Worm (Caenorhabditis elegans): ENCODE data around the gene K10G4.10.
"Not testable (repeated sequence)": the region's sequence is repeated elsewhere in the genome, so short reads cannot be mapped to it uniquely, and the experiment has no call there.

K10G4.10 gene

DNA sequence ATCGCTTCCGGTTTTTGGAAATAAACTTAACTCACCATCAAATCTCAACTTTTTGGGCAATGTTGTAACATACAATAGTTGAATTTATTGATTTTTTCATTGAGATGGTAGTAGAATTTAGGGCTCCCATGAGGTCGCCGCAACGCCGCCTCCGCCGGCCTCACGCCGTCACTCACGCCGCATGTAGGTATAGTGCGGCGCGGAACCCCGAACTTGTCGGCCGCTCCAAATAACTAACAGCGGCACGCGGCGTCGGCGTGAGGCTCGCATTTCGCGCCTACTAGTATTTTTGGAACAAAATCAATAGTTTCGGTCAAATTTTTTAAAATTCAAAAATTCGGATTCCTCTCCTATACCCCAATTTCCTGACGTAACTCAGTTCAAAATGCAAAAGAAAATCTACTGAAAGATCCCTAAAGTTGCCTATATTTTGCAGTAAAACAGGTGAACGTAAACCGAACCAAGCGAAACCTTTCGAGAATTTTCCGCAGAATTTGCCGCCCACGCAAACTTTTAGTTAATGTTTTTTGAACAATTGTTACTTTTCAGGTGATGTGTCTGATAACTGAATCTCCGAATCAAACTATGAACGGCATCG lies 21.9 kb upstream of the K10G4.10 start, which contains the start of gene Y61B8A.6:
Y61B8A.6 (plus strand) TSS at position 548 of the 598 bp plus-strand sequence.
- TF ChIP-seq unc-62 (GFP tag; optimal IDR thresholded peaks at IDR 0.05): no peak
- no peak for TF ChIP-seq drap-1 (GFP tag; optimal IDR thresholded peaks at IDR 0.05)
- TF ChIP-seq pha-4 (tag; optimal IDR thresholded peaks at IDR 0.05): no peak
- TF ChIP-seq ceh-83 (GFP tag; optimal IDR thresholded peaks at IDR 0.05): no peak
- TF ChIP-seq sem-2 (GFP tag; optimal IDR thresholded peaks at IDR 0.05): no peak
- no peak for TF ChIP-seq zip-8 (tag; optimal IDR thresholded peaks at IDR 0.05)
- no peak for TF ChIP-seq nhr-12 (tag; optimal IDR thresholded peaks at IDR 0.05)
- no peak for TF ChIP-seq ztf-11 (tag; optimal IDR thresholded peaks at IDR 0.05)
- no peak for TF ChIP-seq elt-3 (tag; optimal IDR thresholded peaks at IDR 0.05)
- TF ChIP-seq ces-1 (GFP tag; optimal IDR thresholded peaks at IDR 0.05): no peak
- TF ChIP-seq lsy-2 (tag; optimal IDR thresholded peaks at IDR 0.05): no peak
- TF ChIP-seq bed-3 (GFP tag; optimal IDR thresholded peaks at IDR 0.05): no peak
- no peak for TF ChIP-seq mls-2 (tag; optimal IDR thresholded peaks at IDR 0.05)
- no peak for TF ChIP-seq mep-1 (tag; optimal IDR thresholded peaks at IDR 0.05)
- no peak for TF ChIP-seq hlh-1 (tag; optimal IDR thresholded peaks at IDR 0.05)
- TF ChIP-seq unc-120 (tag; optimal IDR thresholded peaks at IDR 0.05; ENCODE audit: poor library complexity, severe bottlenecking): no peak
- no peak for TF ChIP-seq ceh-39 (tag; optimal IDR thresholded peaks at IDR 0.05)

DNA sequence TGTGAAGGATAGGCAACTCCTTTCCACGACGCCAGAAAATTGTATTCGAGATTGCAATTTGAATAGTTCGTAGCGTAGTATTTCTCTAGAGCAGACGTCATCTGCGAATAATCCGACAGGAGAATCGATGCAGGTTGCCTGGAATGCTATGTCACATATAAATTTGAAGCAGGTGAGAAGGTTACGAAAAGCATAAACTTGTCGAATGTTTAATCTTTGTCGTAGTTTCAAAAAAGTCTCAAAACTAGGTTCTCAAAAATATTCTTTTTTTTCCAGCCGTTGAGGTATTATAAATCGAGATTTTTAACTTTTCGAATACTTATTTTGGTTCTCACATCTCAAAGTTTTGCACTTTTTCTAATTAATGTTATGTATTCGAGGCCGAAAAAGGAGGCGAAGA lies 18.3 kb upstream of the K10G4.10 start, which contains the start of gene srh-116:
srh-116 (minus strand) TSS at position 101 of the 400 bp plus-strand sequence.
- not testable (repeated sequence) for TF ChIP-seq elt-3, mab-5, nhr-12 (tag; optimal IDR thresholded peaks at IDR 0.05)

DNA sequence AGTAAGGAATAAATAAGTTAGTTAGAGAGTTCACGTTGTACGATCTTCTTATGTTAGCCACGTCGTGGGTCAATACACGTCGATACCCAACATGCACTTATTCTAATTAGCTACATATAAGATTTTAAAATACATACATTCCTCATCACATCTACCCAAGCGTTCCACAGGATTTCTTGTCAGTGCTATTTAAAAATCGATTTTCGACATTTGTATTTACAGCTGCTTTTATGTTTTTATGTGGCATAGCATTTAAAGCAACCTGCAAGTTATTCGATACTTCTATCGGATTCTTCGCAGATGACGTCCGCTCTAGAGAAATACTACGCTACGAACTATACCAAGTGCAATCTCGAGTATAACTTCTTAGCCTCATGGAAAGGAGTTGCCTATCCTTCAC lies 17.9 kb upstream of the K10G4.10 start, which contains the start of gene srh-115:
srh-115 (plus strand) TSS at position 301 of the 400 bp plus-strand sequence.
- no peak for TF ChIP-seq flh-1 (GFP tag; optimal IDR thresholded peaks at IDR 0.05)
- no peak for TF ChIP-seq hlh-1 (tag; optimal IDR thresholded peaks at IDR 0.05)

DNA sequence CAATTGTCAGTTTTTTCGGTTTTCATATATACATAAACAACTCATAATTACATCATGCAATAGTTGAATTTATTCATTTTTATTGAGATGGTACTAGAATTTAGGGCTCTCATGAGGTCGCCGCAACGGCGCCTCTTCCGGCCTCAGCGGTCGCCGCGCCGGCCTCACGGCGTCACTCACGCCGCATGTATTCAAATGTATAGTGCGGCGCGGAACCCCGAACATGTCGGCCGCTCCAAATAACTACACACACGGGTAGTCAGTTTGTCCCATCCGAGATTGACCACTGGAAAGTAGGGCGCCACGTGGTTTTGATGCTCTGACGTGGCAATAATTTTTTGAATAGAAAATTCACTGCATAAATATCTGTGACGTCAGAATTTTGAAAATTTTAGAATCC lies 15.7 kb upstream of the K10G4.10 start:
- no peak for TF ChIP-seq zip-8 (tag; optimal IDR thresholded peaks at IDR 0.05)
- no peak for TF ChIP-seq mls-2 (tag; optimal IDR thresholded peaks at IDR 0.05)
- no peak for TF ChIP-seq unc-39 (tag; optimal IDR thresholded peaks at IDR 0.05)
- TF ChIP-seq nhr-76 (tag; optimal IDR thresholded peaks at IDR 0.05): no peak
- no peak for TF ChIP-seq ces-1 (GFP tag; optimal IDR thresholded peaks at IDR 0.05)
- TF ChIP-seq snpc-4 (tag; optimal IDR thresholded peaks at IDR 0.05): no peak
- TF ChIP-seq lsy-2 (tag; optimal IDR thresholded peaks at IDR 0.05): no peak
- no peak for TF ChIP-seq elt-1 (tag; optimal IDR thresholded peaks at IDR 0.05; ENCODE audit: borderline replicate concordance, insufficient read depth)
- no peak for TF ChIP-seq ceh-43 (GFP tag; optimal IDR thresholded peaks at IDR 0.05)
- TF ChIP-seq mep-1 (tag; optimal IDR thresholded peaks at IDR 0.05): no peak
- TF ChIP-seq sptf-1 (tag; optimal IDR thresholded peaks at IDR 0.05): no peak
- TF ChIP-seq sem-2 (GFP tag; optimal IDR thresholded peaks at IDR 0.05): no peak
- no peak for TF ChIP-seq blmp-1 (tag; optimal IDR thresholded peaks at IDR 0.05)
- no peak for TF ChIP-seq M03D4.4 (tag; optimal IDR thresholded peaks at IDR 0.05)
- no peak for TF ChIP-seq unc-120 (tag; optimal IDR thresholded peaks at IDR 0.05; ENCODE audit: poor library complexity, severe bottlenecking)
- TF ChIP-seq nhr-28 (tag; optimal IDR thresholded peaks at IDR 0.05): no peak
- no peak for TF ChIP-seq pha-4 (tag; optimal IDR thresholded peaks at IDR 0.05)
- no peak for TF ChIP-seq elt-3 (tag; optimal IDR thresholded peaks at IDR 0.05)
- TF ChIP-seq lin-32 (GFP tag; optimal IDR thresholded peaks at IDR 0.05): no peak
- no peak for TF ChIP-seq ceh-39 (tag; optimal IDR thresholded peaks at IDR 0.05)

DNA sequence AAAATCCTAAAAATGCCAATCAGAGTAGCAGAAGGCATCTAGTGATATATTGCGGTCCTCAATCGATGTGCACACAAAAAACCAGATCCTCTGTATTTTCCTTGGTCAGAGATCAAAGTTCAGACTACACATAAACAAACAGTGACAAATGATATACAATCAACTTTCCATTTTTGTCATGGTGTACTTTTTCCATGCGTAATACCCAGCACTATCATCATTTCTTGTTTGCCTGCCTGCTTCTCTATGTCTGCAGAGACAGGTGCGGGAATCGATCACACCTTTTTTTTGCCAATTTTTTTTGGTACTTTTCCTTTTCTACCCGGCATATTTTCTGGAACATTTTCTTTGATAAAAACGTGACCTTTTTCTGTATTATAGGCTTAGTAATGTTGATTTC lies 15.1 kb upstream of the K10G4.10 start:
- TF ChIP-seq lin-13 (tag; optimal IDR thresholded peaks at IDR 0.05) (no peak), sptf-1 (tag; optimal IDR thresholded peaks at IDR 0.05) (no peak), blmp-1 (tag; optimal IDR thresholded peaks at IDR 0.05) (no peak)

DNA sequence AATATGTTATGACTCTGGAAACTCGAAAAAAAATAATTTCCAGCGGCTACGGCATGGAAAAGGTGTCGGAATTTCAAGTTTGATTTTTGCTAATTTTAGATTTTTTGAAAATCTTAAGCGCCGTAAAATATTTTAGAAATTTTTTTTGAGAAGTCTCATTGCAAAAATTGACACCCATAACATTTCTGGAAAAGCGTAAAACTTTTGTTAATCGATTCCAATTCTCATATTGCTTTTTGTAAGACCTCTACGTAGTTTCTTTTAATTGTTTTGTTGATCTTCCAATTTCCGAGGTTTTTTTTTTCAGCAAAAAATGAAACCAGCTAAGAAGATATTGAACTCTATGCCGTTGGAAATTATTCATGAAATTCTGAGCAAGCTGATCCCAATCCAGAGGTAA lies 14.5 kb upstream of the K10G4.10 start, which contains the start of gene fbxa-85:
fbxa-85 (plus strand) TSS at position 301 of the 400 bp plus-strand sequence.
- TF ChIP-seq ceh-39 (tag; optimal IDR thresholded peaks at IDR 0.05) (no peak), zip-8 (tag; optimal IDR thresholded peaks at IDR 0.05) (no peak), lsy-2 (tag; optimal IDR thresholded peaks at IDR 0.05) (no peak), nhr-237 (tag; optimal IDR thresholded peaks at IDR 0.05) (no peak), lin-13 (tag; optimal IDR thresholded peaks at IDR 0.05) (no peak), hlh-1 (tag; optimal IDR thresholded peaks at IDR 0.05) (no peak), nhr-2 (tag; optimal IDR thresholded peaks at IDR 0.05) (no peak), blmp-1 (tag; optimal IDR thresholded peaks at IDR 0.05) (no peak), sptf-1 (tag; optimal IDR thresholded peaks at IDR 0.05) (no peak), snpc-4 (tag; optimal IDR thresholded peaks at IDR 0.05) (no peak), lin-32 (GFP tag; optimal IDR thresholded peaks at IDR 0.05) (no peak), ces-1 (GFP tag; optimal IDR thresholded peaks at IDR 0.05) (no peak), pha-4 (tag; optimal IDR thresholded peaks at IDR 0.05) (no peak), unc-39 (tag; optimal IDR thresholded peaks at IDR 0.05) (no peak)
